Fruit fly (Drosophila melanogaster) whole organism, embryonic: ENCODE measurements around the gene CG43850.

Experiments used
- Asciz ChIP-seq: fragments of 200-800 bp; sonication (Bioruptor generic); optimal IDR thresholded peaks from 2 replicates; lab custom pipeline; 2017; ENCODE audit warnings: missing biosample characterization, mild to moderate bottlenecking, missing genetic modification characterization, missing genetic modification reagents
- Awh ChIP-seq: fragments of 200-800 bp; sonication (Bioruptor generic); IDR thresholded peaks from 2 replicates; pipeline ENCODE4, ENCODE4 v1.3.6; 2022; ENCODE audit warnings: missing biosample characterization, missing genetic modification characterization
- B-H2 ChIP-seq: fragments of 200-800 bp; sonication (Bioruptor generic); optimal IDR thresholded peaks from 2 replicates; lab custom pipeline; 2018; ENCODE audit warnings: missing biosample characterization, mild to moderate bottlenecking, missing genetic modification characterization
- Bdp1 ChIP-seq: fragments of 200-800 bp; sonication (Bioruptor generic); optimal IDR thresholded peaks from 3 replicates; lab custom pipeline; 2016; ENCODE audit warnings: missing biosample characterization, missing genetic modification characterization
- BtbVII ChIP-seq: fragments of 200-800 bp; sonication (Bioruptor generic); optimal IDR thresholded peaks from 3 replicates; lab custom pipeline; 2017; ENCODE audit warnings: missing biosample characterization, mild to moderate bottlenecking, missing genetic modification characterization
- CG10267 ChIP-seq: fragments of 200-800 bp; sonication (Bioruptor generic); optimal IDR thresholded peaks from 2 replicates; lab custom pipeline; 2018; ENCODE audit warnings: missing biosample characterization, mild to moderate bottlenecking, missing genetic modification characterization, moderate library complexity
- CG11085 ChIP-seq: fragments of 200-800 bp; sonication (Bioruptor generic); IDR thresholded peaks from 2 replicates; pipeline ENCODE4 v1.3.6; 2022; ENCODE audit warnings: missing biosample characterization, missing genetic modification characterization
- CG11398 ChIP-seq: fragments of 200-800 bp; sonication (Bioruptor generic); optimal IDR thresholded peaks from 2 replicates; lab custom pipeline; 2016; ENCODE audit warnings: missing biosample characterization, missing genetic modification characterization
- CG12155 ChIP-seq: fragments of 200-800 bp; sonication (Bioruptor generic); optimal IDR thresholded peaks from 3 replicates; lab custom pipeline; 2016; ENCODE audit warnings: missing biosample characterization, missing genetic modification characterization
- CG12391 ChIP-seq: fragments of 200-800 bp; sonication (Bioruptor generic); optimal IDR thresholded peaks from 3 replicates; lab custom pipeline; 2018; ENCODE audit warnings: missing biosample characterization, mild to moderate bottlenecking, missing genetic modification characterization, moderate library complexity
- CG16815 ChIP-seq: fragments of 200-800 bp; sonication (Bioruptor generic); optimal IDR thresholded peaks from 3 replicates; lab custom pipeline; 2017; ENCODE audit warnings: missing biosample characterization, mild to moderate bottlenecking, missing genetic modification characterization
- CG31388 ChIP-seq: fragments of 200-800 bp; sonication (Bioruptor generic); optimal IDR thresholded peaks from 2 replicates; lab custom pipeline; 2016; ENCODE audit warnings: missing biosample characterization, missing genetic modification characterization
- CG4282 ChIP-seq: fragments of 200-800 bp; sonication (Bioruptor generic); optimal IDR thresholded peaks from 2 replicates; lab custom pipeline; 2016; ENCODE audit warnings: missing biosample characterization, missing genetic modification characterization
- CG4424 ChIP-seq: fragments of 200-800 bp; sonication (Bioruptor generic); optimal IDR thresholded peaks from 3 replicates; lab custom pipeline; 2016; ENCODE audit warnings: missing biosample characterization, missing genetic modification characterization
- CG4617 ChIP-seq: fragments of 200-800 bp; sonication (Bioruptor generic); optimal IDR thresholded peaks from 3 replicates; lab custom pipeline; 2016; ENCODE audit warnings: missing biosample characterization, missing genetic modification characterization, borderline replicate concordance
- CG6689 ChIP-seq: fragments of 200-800 bp; sonication (Bioruptor generic); IDR thresholded peaks from 2 replicates; pipeline ENCODE4 v1.3.6; 2022; ENCODE audit warnings: missing biosample characterization, missing genetic modification characterization
- CG6791 ChIP-seq: fragments of 200-800 bp; sonication (Bioruptor generic); IDR thresholded peaks from 3 replicates; pipeline ENCODE4 v1.3.6; 2022; ENCODE audit warnings: missing biosample characterization, missing genetic modification characterization; ENCODE audit not compliant: partially characterized antibody
- CG8281 ChIP-seq: fragments of 200-800 bp; sonication (Bioruptor generic); optimal IDR thresholded peaks from 2 replicates; lab custom pipeline; 2018; ENCODE audit warnings: missing biosample characterization, mild to moderate bottlenecking, missing genetic modification characterization, moderate library complexity
- CG9215 ChIP-seq: fragments of 200-800 bp; sonication (Bioruptor generic); IDR thresholded peaks from 2 replicates; pipeline ENCODE4 v1.3.6; 2022; ENCODE audit warnings: missing biosample characterization, missing genetic modification characterization
- CoRest ChIP-seq: fragments of 200-800 bp; sonication (Bioruptor generic); optimal IDR thresholded peaks from 3 replicates; lab custom pipeline; 2018; ENCODE audit warnings: missing biosample characterization, mild to moderate bottlenecking, missing genetic modification characterization, moderate library complexity
- Doc3 ChIP-seq: fragments of 200-800 bp; sonication (Bioruptor generic); IDR thresholded peaks from 3 replicates; pipeline ENCODE4 v1.3.6; 2022; ENCODE audit warnings: missing biosample characterization, missing genetic modification characterization; ENCODE audit not compliant: partially characterized antibody
- E2f2 ChIP-seq: fragments of 200-800 bp; sonication (Bioruptor generic); IDR thresholded peaks from 2 replicates; pipeline ENCODE4 v1.3.6; 2022; ENCODE audit warnings: missing biosample characterization, missing genetic modification characterization
- Elba2 ChIP-seq: fragments of 200-800 bp; sonication (Bioruptor generic); optimal IDR thresholded peaks from 3 replicates; lab custom pipeline; 2016; ENCODE audit warnings: missing biosample characterization, missing genetic modification characterization
- Gsc ChIP-seq: fragments of 200-800 bp; sonication (Bioruptor generic); IDR thresholded peaks from 2 replicates; pipeline ENCODE4 v1.3.6; 2022; ENCODE audit warnings: missing biosample characterization, missing genetic modification characterization
- HHEX ChIP-seq: fragments of 200-800 bp; sonication (Bioruptor generic); optimal IDR thresholded peaks from 3 replicates; lab custom pipeline; 2017; ENCODE audit warnings: missing biosample characterization, mild to moderate bottlenecking, missing genetic modification characterization, missing genetic modification reagents
- Hr3 ChIP-seq: fragments of 200-800 bp; sonication (Bioruptor generic); optimal IDR thresholded peaks from 3 replicates; lab custom pipeline; 2016; ENCODE audit warnings: missing biosample characterization, missing genetic modification characterization
- Lpt ChIP-seq: fragments of >200 bp; optimal IDR thresholded peaks from 2 replicates; lab custom pipeline; 2018; ENCODE audit warnings: missing biosample characterization, missing genetic modification characterization
- Mes4 ChIP-seq: fragments of 200-800 bp; sonication (Bioruptor generic); optimal IDR thresholded peaks from 2 replicates; lab custom pipeline; 2016; ENCODE audit warnings: missing biosample characterization, missing genetic modification characterization
- Optix ChIP-seq: fragments of 200-800 bp; sonication (Bioruptor generic); IDR thresholded peaks from 3 replicates; pipeline ENCODE4 v1.3.6; 2022; ENCODE audit warnings: missing biosample characterization, missing genetic modification characterization
- Spps ChIP-seq: fragments of 200-800 bp; sonication (Bioruptor generic); optimal IDR thresholded peaks from 2 replicates; lab custom pipeline; 2018; ENCODE audit warnings: missing biosample characterization, mild to moderate bottlenecking, missing genetic modification characterization
- Ssrp ChIP-seq: fragments of 200-800 bp; sonication (Bioruptor generic); optimal IDR thresholded peaks from 2 replicates; lab custom pipeline; 2018; ENCODE audit warnings: missing biosample characterization, mild to moderate bottlenecking, missing genetic modification characterization, moderate library complexity
- TFAM ChIP-seq: fragments of 200-800 bp; sonication (Bioruptor generic); optimal IDR thresholded peaks from 2 replicates; lab custom pipeline; 2017; ENCODE audit warnings: missing biosample characterization, missing genetic modification characterization, inconsistent platforms
- al ChIP-seq: fragments of 200-800 bp; sonication (Bioruptor generic); IDR thresholded peaks from 2 replicates; pipeline ENCODE4 v1.3.6; 2022; ENCODE audit warnings: missing biosample characterization, missing genetic modification characterization
- ash1 ChIP-seq: fragments of 200-800 bp; sonication (Bioruptor generic); optimal IDR thresholded peaks from 2 replicates; lab custom pipeline; 2018; ENCODE audit warnings: missing biosample characterization, mild to moderate bottlenecking, missing genetic modification characterization
- az2 ChIP-seq: fragments of 200-800 bp; sonication (Bioruptor generic); optimal IDR thresholded peaks from 3 replicates; lab custom pipeline; 2016; ENCODE audit warnings: missing biosample characterization, missing genetic modification characterization
- bigmax ChIP-seq: fragments of 200-800 bp; sonication (Bioruptor generic); optimal IDR thresholded peaks from 2 replicates; lab custom pipeline; 2018; ENCODE audit warnings: missing biosample characterization, mild to moderate bottlenecking, missing genetic modification characterization
- ci ChIP-seq: fragments of 200-800 bp; sonication (Bioruptor generic); IDR thresholded peaks from 3 replicates; pipeline ENCODE4 v1.3.6; 2022; ENCODE audit warnings: missing biosample characterization, missing genetic modification characterization
- crc ChIP-seq: fragments of 200-800 bp; sonication (Bioruptor generic); optimal IDR thresholded peaks from 2 replicates; lab custom pipeline; 2016; ENCODE audit warnings: missing biosample characterization, missing genetic modification characterization
- croc ChIP-seq: fragments of 200-800 bp; sonication (Bioruptor generic); conservative IDR thresholded peaks from 3 replicates; pipeline ENCODE4 v1.3.6; 2022; ENCODE audit warnings: missing biosample characterization, missing genetic modification characterization
- cwo ChIP-seq: fragments of 200-800 bp; sonication (Bioruptor generic); optimal IDR thresholded peaks from 3 replicates; lab custom pipeline; 2017; ENCODE audit warnings: missing biosample characterization, missing genetic modification characterization, mild to moderate bottlenecking, moderate library complexity, missing genetic modification reagents
- insv ChIP-seq, 2 experiments: fragments of 200-800 bp; sonication (Bioruptor generic); optimal IDR thresholded peaks; 3 replicates each; lab custom pipeline; 2016 to 2018; ENCODE audit warnings: missing biosample characterization in 2 of 2, missing genetic modification characterization in 2 of 2
- jigr1 ChIP-seq: fragments of 200-800 bp; sonication (Bioruptor generic); IDR thresholded peaks from 3 replicates; pipeline ENCODE4 v1.3.6; 2022; ENCODE audit warnings: missing biosample characterization, missing genetic modification characterization
- ken ChIP-seq: fragments of 200-800 bp; sonication (Bioruptor generic); IDR thresholded peaks from 3 replicates; pipeline ENCODE4 v1.3.6; 2022; ENCODE audit warnings: missing biosample characterization, missing genetic modification characterization
- mld ChIP-seq: fragments of 200-800 bp; sonication (Bioruptor generic); IDR thresholded peaks from 3 replicates; pipeline ENCODE4 v1.3.6; 2022; ENCODE audit warnings: missing biosample characterization, missing genetic modification characterization; ENCODE audit not compliant: partially characterized antibody
- oc ChIP-seq: fragments of 200-800 bp; sonication (Bioruptor generic); optimal IDR thresholded peaks from 2 replicates; lab custom pipeline; 2018; ENCODE audit warnings: missing biosample characterization, mild to moderate bottlenecking, missing genetic modification characterization, moderate library complexity
- odd ChIP-seq: fragments of 200-800 bp; sonication (Bioruptor generic); optimal IDR thresholded peaks from 2 replicates; lab custom pipeline; 2017; ENCODE audit warnings: missing biosample characterization, mild to moderate bottlenecking, missing genetic modification characterization
- ssp ChIP-seq: fragments of 200-800 bp; sonication (Bioruptor generic); IDR thresholded peaks from 2 replicates; pipeline ENCODE4 v1.3.6; 2022; ENCODE audit warnings: missing biosample characterization, missing genetic modification characterization
- tap ChIP-seq: fragments of 200-800 bp; optimal IDR thresholded peaks from 3 replicates; lab custom pipeline; 2019; ENCODE audit warnings: missing biosample characterization, mild to moderate bottlenecking, missing genetic modification characterization, moderate library complexity
- tll ChIP-seq, 2 experiments: fragments of 200-800 bp in 1 of 2; fragments of >200 bp in 1 of 2; sonication (Bioruptor generic) in 1 of 2; optimal IDR thresholded peaks; 2 replicates each; lab custom pipeline; 2017 to 2019; ENCODE audit warnings: missing biosample characterization in 2 of 2, missing genetic modification characterization in 2 of 2, mild to moderate bottlenecking in 1 of 2, moderate library complexity in 1 of 2

The CG43850 gene

dm6 chr2L:13373435-13374242 lies 41.6 kb upstream of the CG43850 start, which contains the start of the genes Bdp1 and CG6565 (continued):
- TF ChIP-seq al (GFP tag; lab: Robert Waterston, UW) (peak; percentile 96), CG8281 (tag; lab: Kevin White, UChicago) (peak; percentile 86), Spps (tag; lab: Kevin White, UChicago) (peak; percentile 92), CG4282 (GFP tag; lab: Kevin White, UChicago) (peak; percentile 99), tll (GFP tag; optimal IDR thresholded peaks at IDR 0.05; lab: Kevin White, UChicago) (peak; percentile 54 to 94), Hr3 (GFP tag; lab: Kevin White, UChicago) (peak; percentile 99), ken (GFP tag; lab: Robert Waterston, UW) (peak; percentile 95), CG4424 (peak; percentile 99), E2f2 (GFP tag; lab: Robert Waterston, UW) (peak; percentile 76), Awh (GFP tag; lab: Robert Waterston, UW) (peak; percentile 84), Bdp1 (GFP tag; lab: Kevin White, UChicago) (peak; percentile 96), insv (GFP tag; optimal IDR thresholded peaks at IDR 0.05; lab: Kevin White, UChicago) (peak; percentile 60 to 75), Optix (GFP tag; lab: Robert Waterston, UW) (peak; percentile 89), jigr1 (peak; percentile 96), CG4617 (GFP tag; lab: Kevin White, UChicago) (peak; percentile 98), Mes4 (GFP tag; lab: Kevin White, UChicago) (peak; percentile 97), bigmax (GFP tag; lab: Kevin White, UChicago) (peak; percentile 19), CG9215 (GFP tag; lab: Robert Waterston, UW) (peak; percentile 97), oc (tag; lab: Kevin White, UChicago) (peak; percentile 86), cwo (GFP tag; lab: Kevin White, UChicago) (peak; percentile 92), CG16815 (GFP tag; lab: Kevin White, UChicago) (peak; percentile 99), az2 (GFP tag; lab: Kevin White, UChicago) (peak; percentile 98), TFAM (GFP tag; lab: Kevin White, UChicago) (peak; percentile 75), ssp (GFP tag; lab: Robert Waterston, UW) (peak; percentile 92), tap (tag; lab: Kevin White, UChicago) (peak; percentile 75), CG6791 (GFP tag; lab: Robert Waterston, UW) (no peak), CoRest (tag; lab: Kevin White, UChicago) (peak; percentile 99), Elba2 (peak; percentile 92), croc (peak; percentile 95), Doc3 (GFP tag; lab: Robert Waterston, UW) (no peak), mld (GFP tag; lab: Robert Waterston, UW) (no peak), odd (peak; percentile 90), BtbVII (GFP tag; lab: Kevin White, UChicago) (peak; percentile 93), CG11398 (GFP tag; lab: Kevin White, UChicago) (peak; percentile 96), crc (GFP tag; lab: Kevin White, UChicago) (peak; percentile 95), CG11085 (peak; percentile 93), Ssrp (tag; lab: Kevin White, UChicago) (peak; percentile 98), CG10267 (tag; lab: Kevin White, UChicago) (peak; percentile 100), Lpt (GFP tag; lab: Kevin White, UChicago) (no peak), Asciz (GFP tag; lab: Kevin White, UChicago) (peak; percentile 93), CG31388 (peak; percentile 95), CG12391 (tag; lab: Kevin White, UChicago) (peak; percentile 98), ash1 (GFP tag; lab: Kevin White, UChicago) (no peak), HHEX (GFP tag; lab: Kevin White, UChicago) (peak; percentile 97), ci (GFP tag; lab: Robert Waterston, UW) (peak; percentile 86), CG12155 (peak; percentile 97), B-H2 (GFP tag; lab: Kevin White, UChicago) (peak; percentile 95), CG6689 (GFP tag; lab: Robert Waterston, UW) (peak; percentile 98), Gsc (GFP tag; lab: Robert Waterston, UW) (peak; percentile 95)
